Fruit fly (Drosophila melanogaster) Kc167 (cell line): ENCODE results near the gene Kap-alpha3.

Experiments used
- Myc ChIP-seq: fragments of >200 bp; optimal IDR thresholded peaks from 2 replicates; lab custom pipeline; 2017; ENCODE audit warnings: missing external identifiers
- Sin3A ChIP-seq: fragments of >200 bp; optimal IDR thresholded peaks from 2 replicates; lab custom pipeline; 2018; ENCODE audit warnings: missing external identifiers
- h ChIP-seq: fragments of >200 bp; optimal IDR thresholded peaks from 3 replicates; lab custom pipeline; 2018; ENCODE audit warnings: missing external identifiers
- insv ChIP-seq: fragments of >200 bp; optimal IDR thresholded peaks from 3 replicates; lab custom pipeline; 2018; ENCODE audit warnings: missing external identifiers
- ttk ChIP-seq: sonication (Bioruptor generic); optimal IDR thresholded peaks from 2 replicates; lab custom pipeline; 2017; ENCODE audit warnings: missing external identifiers

- no peak for TF ChIP-seq h (lab: Kevin White, UChicago)
- no peak for TF ChIP-seq Sin3A (lab: Kevin White, UChicago)
- TF ChIP-seq ttk (lab: Kevin White, UChicago) = no peak
- TF ChIP-seq Myc (lab: Kevin White, UChicago) = no peak
- TF ChIP-seq insv (lab: Kevin White, UChicago) = no peak
Observed at dm6 chr3R:9550265-9551012, 27.1 kb downstream of the Kap-alpha3 start.
